Fruit fly (Drosophila melanogaster) whole organism, embryonic: ENCODE data around the gene vir-1.
A peak's percentile ranks its signal among the peaks of the same experiment; 100 is the strongest.

Source experiments
- Ada2b ChIP-seq: fragments of 200-800 bp; sonication (Bioruptor generic); IDR thresholded peaks from 2 replicates; pipeline ENCODE4 v1.3.6; 2022; ENCODE audit warnings: missing biosample characterization, missing genetic modification characterization
- Asciz ChIP-seq: fragments of 200-800 bp; sonication (Bioruptor generic); optimal IDR thresholded peaks from 2 replicates; lab custom pipeline; 2017; ENCODE audit warnings: missing biosample characterization, mild to moderate bottlenecking, missing genetic modification characterization, missing genetic modification reagents
- CG10462 ChIP-seq: fragments of 200-800 bp; sonication (Bioruptor generic); optimal IDR thresholded peaks from 2 replicates; lab custom pipeline; 2016; ENCODE audit warnings: missing biosample characterization, missing genetic modification characterization
- CG11093 ChIP-seq: fragments of 200-800 bp; sonication (Bioruptor generic); IDR thresholded peaks from 3 replicates; pipeline ENCODE4 v1.3.6; 2022; ENCODE audit warnings: missing biosample characterization, missing genetic modification characterization
- CG12104 ChIP-seq: fragments of 200-800 bp; sonication (Bioruptor generic); optimal IDR thresholded peaks from 3 replicates; lab custom pipeline; 2016; ENCODE audit warnings: missing biosample characterization, missing genetic modification characterization
- CG12299 ChIP-seq: fragments of 200-800 bp; sonication (Bioruptor generic); optimal IDR thresholded peaks from 2 replicates; lab custom pipeline; 2018; ENCODE audit warnings: missing biosample characterization, mild to moderate bottlenecking, missing genetic modification characterization
- CG1233 ChIP-seq: fragments of 200-800 bp; sonication (Bioruptor generic); optimal IDR thresholded peaks from 4 replicates; lab custom pipeline; 2018; ENCODE audit warnings: missing biosample characterization, mild to moderate bottlenecking, missing genetic modification characterization
- CG12744 ChIP-seq: fragments of 200-800 bp; sonication (Bioruptor generic); optimal IDR thresholded peaks from 2 replicates; lab custom pipeline; 2016; ENCODE audit warnings: missing biosample characterization, missing genetic modification characterization
- CG12942 ChIP-seq: fragments of 200-800 bp; sonication (Bioruptor generic); optimal IDR thresholded peaks from 3 replicates; lab custom pipeline; 2016; ENCODE audit warnings: missing biosample characterization, missing genetic modification characterization
- CG13624 ChIP-seq: fragments of 200-800 bp; sonication (Bioruptor generic); optimal IDR thresholded peaks from 2 replicates; lab custom pipeline; 2016; ENCODE audit warnings: missing biosample characterization, missing genetic modification characterization
- CG14441 ChIP-seq: fragments of 200-800 bp; sonication (Bioruptor generic); IDR thresholded peaks from 2 replicates; pipeline ENCODE4 v1.3.6; 2022; ENCODE audit warnings: missing biosample characterization, missing genetic modification characterization
- CG14965 ChIP-seq: fragments of 200-800 bp; sonication (Bioruptor generic); optimal IDR thresholded peaks from 2 replicates; lab custom pipeline; 2016; ENCODE audit warnings: missing biosample characterization, missing genetic modification characterization, borderline replicate concordance
- CG1529 ChIP-seq: fragments of 200-800 bp; sonication (Bioruptor generic); optimal IDR thresholded peaks from 3 replicates; lab custom pipeline; 2018; ENCODE audit warnings: missing biosample characterization, missing genetic modification characterization
- CG16815 ChIP-seq: fragments of 200-800 bp; sonication (Bioruptor generic); optimal IDR thresholded peaks from 3 replicates; lab custom pipeline; 2017; ENCODE audit warnings: missing biosample characterization, mild to moderate bottlenecking, missing genetic modification characterization
- CG17829 ChIP-seq: fragments of 200-800 bp; optimal IDR thresholded peaks from 2 replicates; lab custom pipeline; 2019; ENCODE audit warnings: missing biosample characterization, mild to moderate bottlenecking, missing genetic modification characterization, moderate library complexity
- CG1832 ChIP-seq: fragments of 200-800 bp; sonication (Bioruptor generic); optimal IDR thresholded peaks from 2 replicates; lab custom pipeline; 2017; ENCODE audit warnings: missing biosample characterization, mild to moderate bottlenecking, missing genetic modification characterization, inconsistent platforms
- CG32532 ChIP-seq: fragments of 200-800 bp; sonication (Bioruptor generic); IDR thresholded peaks from 2 replicates; pipeline ENCODE4 v1.3.6; 2022; ENCODE audit warnings: missing biosample characterization, missing genetic modification characterization
- CG32772 ChIP-seq: fragments of 200-800 bp; sonication (Bioruptor generic); IDR thresholded peaks from 2 replicates; pipeline ENCODE4 v1.3.6; 2022; ENCODE audit warnings: missing biosample characterization, missing genetic modification characterization
- CG3407 ChIP-seq: fragments of 200-800 bp; sonication (Bioruptor generic); optimal IDR thresholded peaks from 2 replicates; lab custom pipeline; 2018; ENCODE audit warnings: missing biosample characterization, mild to moderate bottlenecking, missing genetic modification characterization
- CG34224 ChIP-seq: fragments of 200-800 bp; sonication (Bioruptor generic); IDR thresholded peaks from 3 replicates; pipeline ENCODE4 v1.3.6; 2022; ENCODE audit warnings: missing biosample characterization, missing genetic modification characterization; ENCODE audit not compliant: partially characterized antibody
- CG7963 ChIP-seq: fragments of 200-800 bp; sonication (Bioruptor generic); IDR thresholded peaks from 3 replicates; pipeline ENCODE4 v1.3.6; 2022; ENCODE audit warnings: missing biosample characterization, missing genetic modification characterization; ENCODE audit not compliant: partially characterized antibody
- D19A ChIP-seq: fragments of 200-800 bp; optimal IDR thresholded peaks from 3 replicates; lab custom pipeline; 2019; ENCODE audit warnings: missing biosample characterization, mild to moderate bottlenecking, missing genetic modification characterization, moderate library complexity
- Deaf1 ChIP-seq: fragments of 200-800 bp; optimal IDR thresholded peaks from 3 replicates; lab custom pipeline; 2019; ENCODE audit warnings: missing biosample characterization, mild to moderate bottlenecking, missing genetic modification characterization, moderate library complexity
- Dip2 ChIP-seq: fragments of 200-800 bp; sonication (Bioruptor generic); IDR thresholded peaks from 2 replicates; pipeline ENCODE4 v1.3.6; 2022; ENCODE audit warnings: missing biosample characterization, missing genetic modification characterization
- Doc3 ChIP-seq: fragments of 200-800 bp; sonication (Bioruptor generic); IDR thresholded peaks from 3 replicates; pipeline ENCODE4 v1.3.6; 2022; ENCODE audit warnings: missing biosample characterization, missing genetic modification characterization; ENCODE audit not compliant: partially characterized antibody
- MESR4 ChIP-seq: fragments of 200-800 bp; sonication (Bioruptor generic); optimal IDR thresholded peaks from 2 replicates; lab custom pipeline; 2018; ENCODE audit warnings: missing biosample characterization, mild to moderate bottlenecking, missing genetic modification characterization, moderate library complexity
- Oaz ChIP-seq: fragments of 200-800 bp; sonication (Bioruptor generic); IDR thresholded peaks from 2 replicates; pipeline ENCODE4 v1.3.6; 2022; ENCODE audit warnings: missing biosample characterization, missing genetic modification characterization
- PHDP ChIP-seq: fragments of 200-800 bp; sonication (Bioruptor generic); optimal IDR thresholded peaks from 3 replicates; lab custom pipeline; 2018; ENCODE audit warnings: missing biosample characterization, mild to moderate bottlenecking, missing genetic modification characterization, moderate library complexity
- Ssrp ChIP-seq: fragments of 200-800 bp; sonication (Bioruptor generic); optimal IDR thresholded peaks from 2 replicates; lab custom pipeline; 2018; ENCODE audit warnings: missing biosample characterization, mild to moderate bottlenecking, missing genetic modification characterization, moderate library complexity
- ac ChIP-seq: fragments of 200-800 bp; sonication (Bioruptor generic); optimal IDR thresholded peaks from 3 replicates; lab custom pipeline; 2017; ENCODE audit warnings: missing biosample characterization, mild to moderate bottlenecking, missing genetic modification characterization
- cas ChIP-seq: fragments of 200-800 bp; sonication (Bioruptor generic); IDR thresholded peaks from 2 replicates; pipeline ENCODE4 v1.3.6; 2022; ENCODE audit warnings: missing biosample characterization, missing genetic modification characterization
- danr ChIP-seq: fragments of 200-800 bp; sonication (Bioruptor generic); IDR thresholded peaks from 2 replicates; pipeline ENCODE4 v1.3.6; 2022; ENCODE audit warnings: missing biosample characterization, missing genetic modification characterization
- dati ChIP-seq: fragments of 200-800 bp; sonication (Bioruptor generic); IDR thresholded peaks from 2 replicates; pipeline ENCODE4 v1.3.6; 2022; ENCODE audit warnings: missing biosample characterization, missing genetic modification characterization
- dm ChIP-seq: fragments of 200-800 bp; sonication (Bioruptor generic); optimal IDR thresholded peaks from 3 replicates; lab custom pipeline; 2016; ENCODE audit warnings: missing biosample characterization, missing genetic modification characterization
- fd3F ChIP-seq: fragments of 200-800 bp; sonication (Bioruptor generic); optimal IDR thresholded peaks from 2 replicates; lab custom pipeline; 2018; ENCODE audit warnings: missing biosample characterization, mild to moderate bottlenecking, missing genetic modification characterization, moderate library complexity
- gem ChIP-seq: fragments of 200-800 bp; sonication (Bioruptor generic); optimal IDR thresholded peaks from 2 replicates; lab custom pipeline; 2019; ENCODE audit warnings: missing biosample characterization, mild to moderate bottlenecking, missing genetic modification characterization, moderate library complexity
- hkb ChIP-seq, 2 experiments: fragments of 200-800 bp in 1 of 2; fragments of >200 bp in 1 of 2; sonication (Bioruptor generic) in 1 of 2; IDR thresholded peaks in 1 of 2; optimal IDR thresholded peaks in 1 of 2; 2 replicates each; pipeline versions ENCODE4 v1.3.6 to Lab custom; 2017 to 2022; ENCODE audit warnings: missing biosample characterization in 1 of 2, missing genetic modification characterization in 1 of 2
- ind ChIP-seq: fragments of 200-800 bp; sonication (Bioruptor generic); optimal IDR thresholded peaks from 3 replicates; lab custom pipeline; 2016; ENCODE audit warnings: missing biosample characterization, missing genetic modification characterization
- jing ChIP-seq: fragments of 200-800 bp; sonication (Bioruptor generic); optimal IDR thresholded peaks from 2 replicates; lab custom pipeline; 2018; ENCODE audit warnings: missing biosample characterization, mild to moderate bottlenecking, missing genetic modification characterization
- mld ChIP-seq: fragments of 200-800 bp; sonication (Bioruptor generic); IDR thresholded peaks from 3 replicates; pipeline ENCODE4 v1.3.6; 2022; ENCODE audit warnings: missing biosample characterization, missing genetic modification characterization; ENCODE audit not compliant: partially characterized antibody
- oc ChIP-seq: fragments of 200-800 bp; sonication (Bioruptor generic); optimal IDR thresholded peaks from 2 replicates; lab custom pipeline; 2018; ENCODE audit warnings: missing biosample characterization, mild to moderate bottlenecking, missing genetic modification characterization, moderate library complexity
- pnt ChIP-seq: fragments of 200-800 bp; sonication (Bioruptor generic); optimal IDR thresholded peaks from 3 replicates; lab custom pipeline; 2016; ENCODE audit warnings: missing biosample characterization, missing genetic modification characterization
- sc ChIP-seq, 3 experiments: fragments of >200 bp in 2 of 3; fragments of 200-800 bp in 1 of 3; sonication (Bioruptor generic) in 1 of 3; optimal IDR thresholded peaks; 2 replicates in 2 of 3; 3 replicates in 1 of 3; lab custom pipeline; 2017; ENCODE audit warnings: mild to moderate bottlenecking in 1 of 3, missing biosample characterization in 1 of 3, missing genetic modification characterization in 1 of 3, missing genetic modification reagents in 1 of 3
- scrt ChIP-seq: fragments of 200-800 bp; sonication (Bioruptor generic); optimal IDR thresholded peaks from 2 replicates; lab custom pipeline; 2018; ENCODE audit warnings: missing biosample characterization, mild to moderate bottlenecking, missing genetic modification characterization, moderate library complexity
- shn ChIP-seq: fragments of 200-800 bp; sonication (Bioruptor generic); optimal IDR thresholded peaks from 3 replicates; lab custom pipeline; 2016; ENCODE audit warnings: missing biosample characterization, missing genetic modification characterization
- sr ChIP-seq: fragments of 200-800 bp; sonication (Bioruptor generic); IDR thresholded peaks from 3 replicates; pipeline ENCODE4 v1.3.6; 2022; ENCODE audit warnings: missing biosample characterization, missing genetic modification characterization
- tin ChIP-seq: fragments of 200-800 bp; sonication (Bioruptor generic); optimal IDR thresholded peaks from 3 replicates; lab custom pipeline; 2016; ENCODE audit warnings: missing biosample characterization, missing genetic modification characterization
- tna ChIP-seq: fragments of 200-800 bp; sonication (Bioruptor generic); IDR thresholded peaks from 2 replicates; pipeline ENCODE4 v1.3.6; 2022; ENCODE audit warnings: missing biosample characterization, missing genetic modification characterization; ENCODE audit not compliant: partially characterized antibody
- trem ChIP-seq: fragments of 200-800 bp; optimal IDR thresholded peaks from 3 replicates; lab custom pipeline; 2019; ENCODE audit warnings: missing biosample characterization, mild to moderate bottlenecking, missing genetic modification characterization, moderate library complexity

Gene vir-1

DNA sequence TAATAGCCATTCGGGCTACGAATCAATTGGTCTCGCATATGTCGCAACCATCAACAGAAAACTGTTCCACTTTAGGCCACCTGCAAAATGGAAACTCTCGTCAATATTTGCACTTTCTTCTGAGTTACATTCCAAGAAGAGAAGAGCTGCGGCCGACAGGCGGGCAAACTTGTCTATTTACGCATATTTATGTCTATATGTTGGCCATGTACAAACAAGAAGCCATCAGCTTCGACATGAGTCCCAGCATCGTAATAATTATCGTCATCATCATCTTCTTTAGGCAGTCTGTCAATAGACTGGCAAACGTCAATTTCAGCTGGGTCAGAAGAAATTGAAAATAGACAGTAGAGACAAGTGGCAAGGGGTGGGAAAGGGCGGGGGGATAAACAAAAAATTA is 51.5 kb downstream of the vir-1 start (continued):
- TF ChIP-seq CG13624 (GFP tag; lab: Kevin White, UChicago) (no peak), CG3407 (peak; percentile 91), dm (GFP tag; lab: Kevin White, UChicago) (no peak), scrt (GFP tag; lab: Kevin White, UChicago) (peak; percentile 35), CG11093 (GFP tag; lab: Robert Waterston, UW) (peak; percentile 13; the same call in 1 of the 3 replicates), CG1233 (GFP tag; lab: Kevin White, UChicago) (peak; percentile 61), CG14965 (GFP tag; lab: Kevin White, UChicago) (peak; percentile 43), CG12744 (no peak), oc (tag; lab: Kevin White, UChicago) (peak; percentile 70), danr (GFP tag; lab: Robert Waterston, UW) (no peak), Ssrp (no peak), CG12104 (GFP tag; lab: Kevin White, UChicago) (peak; percentile 40), CG14441 (GFP tag; lab: Robert Waterston, UW) (peak; percentile 8; the same call in 1 of the 2 replicates), CG12942 (GFP tag; lab: Kevin White, UChicago) (peak; percentile 53), CG34224 (GFP tag; lab: Robert Waterston, UW) (no peak), tna (GFP tag; lab: Robert Waterston, UW) (no peak), CG32772 (GFP tag; lab: Robert Waterston, UW) (0 out of 2 replicates have a peak, but pooled peaks have one; percentile 19), CG1529 (GFP tag; lab: Kevin White, UChicago) (peak; percentile 81), ac (GFP tag; lab: Kevin White, UChicago) (peak; percentile 36), mld (GFP tag; lab: Robert Waterston, UW) (no peak), Oaz (no peak), CG17829 (tag; lab: Kevin White, UChicago) (peak; percentile 40), gem (peak; percentile 64), CG10462 (no peak), sc (optimal IDR thresholded peaks at IDR 0.05; lab: Kevin White, UChicago) (no peak), sc (GFP tag; optimal IDR thresholded peaks at IDR 0.05; lab: Kevin White, UChicago) (peak; percentile 83), shn (GFP tag; lab: Kevin White, UChicago) (no peak), Asciz (GFP tag; lab: Kevin White, UChicago) (peak; percentile 83), CG12299 (tag; lab: Kevin White, UChicago) (peak; percentile 55), jing (GFP tag; lab: Kevin White, UChicago) (no peak), sr (GFP tag; lab: Robert Waterston, UW) (peak; percentile 70; the same call in 2 of the 3 replicates), pnt (peak; percentile 45), fd3F (peak; percentile 1), CG16815 (no peak), Dip2 (no peak), cas (GFP tag; lab: Robert Waterston, UW) (no peak), tin (peak; percentile 24), dati (0 out of 2 replicates have a peak, but pooled peaks have one; percentile 22), CG1832 (GFP tag; lab: Kevin White, UChicago) (no peak), CG7963 (GFP tag; lab: Robert Waterston, UW) (no peak), PHDP (peak; percentile 66), ind (no peak), hkb (optimal IDR thresholded peaks at IDR 0.05; lab: Kevin White, UChicago) (no peak), hkb (GFP tag; IDR thresholded peaks at IDR 0.05; lab: Robert Waterston, UW) (peak; percentile 57), Ada2b (GFP tag; lab: Robert Waterston, UW) (no peak), Doc3 (no peak), MESR4 (GFP tag; lab: Kevin White, UChicago) (no peak), D19A (tag; lab: Kevin White, UChicago) (peak; percentile 40), trem (peak; percentile 29), Deaf1 (tag; lab: Kevin White, UChicago) (no peak), CG32532 (GFP tag; lab: Robert Waterston, UW) (no peak)
